Worm (Caenorhabditis elegans) whole organism, L1 larva: Measurements from ENCODE around the gene bath-45.

Experiments
- aly-2 ChIP-seq: fragments of 150-350 bp; optimal IDR thresholded peaks from 2 replicates; lab custom pipeline; 2014; ENCODE audit warnings: missing biosample characterization, missing genetic modification characterization
- lir-3 ChIP-seq: sonication (generic microtip); optimal IDR thresholded peaks from 2 replicates; lab custom pipeline; 2016; ENCODE audit warnings: mild to moderate bottlenecking, missing genetic modification characterization, moderate library complexity, missing compliant biosample characterization; ENCODE audit not compliant: poor library complexity
- nhr-28 ChIP-seq: fragments of 150-350 bp; optimal IDR thresholded peaks from 2 replicates; lab custom pipeline; 2014; ENCODE audit warnings: missing biosample characterization, missing genetic modification characterization
- zag-1 ChIP-seq: fragments of 150-350 bp; optimal IDR thresholded peaks from 2 replicates; lab custom pipeline; 2014; ENCODE audit warnings: missing biosample characterization, missing genetic modification characterization

DNA sequence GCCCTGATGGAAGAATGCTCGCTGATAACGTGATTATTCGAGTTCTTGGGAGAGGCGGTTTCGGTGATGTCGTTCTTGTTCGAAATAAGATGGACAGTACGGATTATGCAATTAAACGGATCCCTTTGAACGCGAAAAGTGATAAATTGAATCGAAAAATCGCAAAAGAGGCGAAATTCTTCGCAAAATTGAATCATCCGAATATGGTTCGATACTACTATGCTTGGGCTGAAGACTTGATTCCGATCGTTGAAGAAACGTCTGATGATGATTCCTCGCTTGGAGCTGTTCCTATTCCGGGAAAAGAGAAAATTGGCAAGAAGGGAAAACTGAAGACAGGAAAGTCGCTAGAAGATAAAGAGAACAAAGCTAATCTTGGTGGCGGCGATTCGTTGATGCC lies 36.9 kb upstream of the bath-45 start:
- TF ChIP-seq aly-2, result no peak
- TF ChIP-seq zag-1 (tag; lab: Kevin White, UChicago), result no peak
- TF ChIP-seq lir-3 (tag; lab: Kevin White, UChicago), result no peak
- no peak for TF ChIP-seq nhr-28
